Fruit fly (Drosophila melanogaster): ENCODE data around the gene Adi1.

Gene Adi1

dm6 chr3L:10665433-10666150 is 2.4 kb downstream of the Adi1 start:
- TF ChIP-seq CG17612 (GFP tag; IDR thresholded peaks at IDR 0.05) (peak; percentile 53; the same call in 1 of the 2 replicates), slp2 (GFP tag; optimal IDR thresholded peaks at IDR 0.05) (peak; percentile 76), Dbx (GFP tag; IDR thresholded peaks at IDR 0.05) (peak; percentile 90), sr (GFP tag; IDR thresholded peaks at IDR 0.05) (no peak), Rfx (GFP tag; IDR thresholded peaks at IDR 0.05) (peak; percentile 89), PHDP (tag; optimal IDR thresholded peaks at IDR 0.05) (peak; percentile 97), lab (GFP tag; optimal IDR thresholded peaks at IDR 0.05) (peak; percentile 96), CG17186 (GFP tag; optimal IDR thresholded peaks at IDR 0.05) (peak; percentile 89), CG7928 (GFP tag; optimal IDR thresholded peaks at IDR 0.05) (peak; percentile 75), CG4404 (GFP tag; IDR thresholded peaks at IDR 0.05) (peak; percentile 90), Lim3 (GFP tag; IDR thresholded peaks at IDR 0.05) (0 out of 2 replicates have a peak, but pooled peaks have one; percentile 57), CG11696 (GFP tag; IDR thresholded peaks at IDR 0.05) (peak; percentile 98), gsb-n (tag; optimal IDR thresholded peaks at IDR 0.05) (peak; percentile 98), seq (GFP tag; IDR thresholded peaks at IDR 0.05) (peak; percentile 96), CG14050 (GFP tag; IDR thresholded peaks at IDR 0.05) (peak; percentile 84), schlank (tag; optimal IDR thresholded peaks at IDR 0.05) (peak; percentile 84), dpn (GFP tag; optimal IDR thresholded peaks at IDR 0.05) (peak; percentile 86 to 95), pan (optimal IDR thresholded peaks at IDR 0.05) (no peak), pan (GFP tag; optimal IDR thresholded peaks at IDR 0.05 in 1 of 2, IDR thresholded peaks at IDR 0.05 in 1 of 2) (peak in 1 of 2 experiments; percentile 95), CG7839 (tag; optimal IDR thresholded peaks at IDR 0.05) (peak; percentile 99), trh (GFP tag; optimal IDR thresholded peaks at IDR 0.05) (peak; percentile 90), Sry-δ (GFP tag; optimal IDR thresholded peaks at IDR 0.05) (peak; percentile 25), Max (GFP tag; optimal IDR thresholded peaks at IDR 0.05) (peak; percentile 97), tna (GFP tag; IDR thresholded peaks at IDR 0.05; ENCODE audit: partially characterized antibody) (no peak), HmgD (GFP tag; optimal IDR thresholded peaks at IDR 0.05) (no peak), B-H1 (GFP tag; IDR thresholded peaks at IDR 0.05) (peak; percentile 89), luna (GFP tag; optimal IDR thresholded peaks at IDR 0.05) (peak; percentile 54), maf-S (GFP tag; optimal IDR thresholded peaks at IDR 0.05) (peak; percentile 78), CG32772 (GFP tag; IDR thresholded peaks at IDR 0.05) (peak; percentile 90), CG18476 (GFP tag; optimal IDR thresholded peaks at IDR 0.05) (peak; percentile 95), CG31365 (tag; optimal IDR thresholded peaks at IDR 0.05) (peak; percentile 80), her (GFP tag; optimal IDR thresholded peaks at IDR 0.05) (peak; percentile 35), CG9437 (GFP tag; optimal IDR thresholded peaks at IDR 0.05) (peak; percentile 96), CG11398 (GFP tag; optimal IDR thresholded peaks at IDR 0.05) (peak; percentile 66), CG32767 (GFP tag; IDR thresholded peaks at IDR 0.05) (peak; percentile 93), CG32532 (GFP tag; IDR thresholded peaks at IDR 0.05) (peak; percentile 91), CG11085 (GFP tag; IDR thresholded peaks at IDR 0.05) (no peak; the same call in none of the 2 replicates), az2 (GFP tag; optimal IDR thresholded peaks at IDR 0.05) (peak; percentile 97), CG7271 (tag; optimal IDR thresholded peaks at IDR 0.05) (peak; percentile 90), CG3407 (GFP tag; optimal IDR thresholded peaks at IDR 0.05) (peak; percentile 96), CG12155 (GFP tag; optimal IDR thresholded peaks at IDR 0.05) (peak; percentile 90), Awh (GFP tag; IDR thresholded peaks at IDR 0.05) (peak; percentile 87), Dll (GFP tag; IDR thresholded peaks at IDR 0.05; ENCODE audit: partially characterized antibody) (no peak), CG17328 (GFP tag; IDR thresholded peaks at IDR 0.05) (peak; percentile 90), ac (GFP tag; optimal IDR thresholded peaks at IDR 0.05) (peak; percentile 97), zen2 (GFP tag; IDR thresholded peaks at IDR 0.05; ENCODE audit: partially characterized antibody) (no peak), cwo (GFP tag; optimal IDR thresholded peaks at IDR 0.05) (peak; percentile 94), Abd-B (GFP tag; optimal IDR thresholded peaks at IDR 0.05) (peak; percentile 98), CG2116 (GFP tag; optimal IDR thresholded peaks at IDR 0.05) (peak; percentile 87), chinmo (GFP tag; IDR thresholded peaks at IDR 0.05; ENCODE audit: partially characterized antibody) (peak; percentile 66; the same call in 3 of the 4 replicates)
